Worm (Caenorhabditis elegans) whole organism, L4/young adult: Measurements from ENCODE around the gene M163.11.

Experiments
- W03F9.2 ChIP-seq: fragments of 150-350 bp; optimal IDR thresholded peaks from 2 replicates; lab custom pipeline; 2014; ENCODE audit warnings: missing biosample characterization, missing genetic modification characterization
- him-1 ChIP-seq: sonication (generic microtip); optimal IDR thresholded peaks from 2 replicates; lab custom pipeline; 2016; ENCODE audit warnings: missing genotype, missing genetic modification reagents, missing genetic modification characterization, missing compliant biosample characterization

- TF ChIP-seq W03F9.2 (tag; lab: Kevin White, UChicago): no peak
- no peak for TF ChIP-seq him-1 (tag; lab: Kevin White, UChicago)
Measured at ce11 chrX:14464513-14464912, 14.7 kb upstream of the M163.11 start, which contains the start of gene M163.7.
